Fruit fly (Drosophila melanogaster): ENCODE data around the gene SC35.
A peak's percentile ranks its signal among the peaks of the same experiment; 100 is the strongest.

dm6 chr2L:12421793-12422691, 12.4 kb downstream of the SC35 start:
- TF ChIP-seq CG12768 (GFP tag; optimal IDR thresholded peaks at IDR 0.05) (peak; percentile 56), cic (GFP tag; optimal IDR thresholded peaks at IDR 0.05) (no peak), CG7101 (tag; optimal IDR thresholded peaks at IDR 0.05) (no peak), Crg-1 (GFP tag; optimal IDR thresholded peaks at IDR 0.05) (no peak), CG33017 (tag; optimal IDR thresholded peaks at IDR 0.05) (no peak), CG14711 (tag; optimal IDR thresholded peaks at IDR 0.05) (no peak), Hr96 (GFP tag; optimal IDR thresholded peaks at IDR 0.05) (no peak), kay (GFP tag; ENCODE audit: borderline replicate concordance) (no peak), pad (GFP tag; optimal IDR thresholded peaks at IDR 0.05) (no peak), CG5204 (GFP tag; optimal IDR thresholded peaks at IDR 0.05) (no peak), ovo (GFP tag; optimal IDR thresholded peaks at IDR 0.05) (no peak), CG1620 (GFP tag; optimal IDR thresholded peaks at IDR 0.05) (no peak), toe (GFP tag; optimal IDR thresholded peaks at IDR 0.05) (no peak), cnc (optimal IDR thresholded peaks at IDR 0.05) (no peak)
